Worm (Caenorhabditis elegans) whole organism, late embryonic: ENCODE results near the gene gpa-7.

Experiments
- F13H6.1 ChIP-seq: sonication (generic microtip); optimal IDR thresholded peaks from 2 replicates; lab custom pipeline; 2016; ENCODE audit warnings: missing genetic modification characterization, missing compliant biosample characterization
- ahr-1 ChIP-seq: sonication (generic microtip); optimal IDR thresholded peaks from 2 replicates; lab custom pipeline; 2016; ENCODE audit warnings: missing genetic modification characterization, missing compliant biosample characterization
- ama-1 ChIP-seq: fragments of 150-350 bp; optimal IDR thresholded peaks from 2 replicates; lab custom pipeline; 2014
- ceh-14 ChIP-seq: sonication (generic microtip); optimal IDR thresholded peaks from 2 replicates; lab custom pipeline; 2016; ENCODE audit warnings: missing genotype, missing genetic modification characterization, missing compliant biosample characterization
- ceh-48 ChIP-seq: sonication (generic microtip); optimal IDR thresholded peaks from 2 replicates; lab custom pipeline; 2016; ENCODE audit warnings: missing genetic modification characterization, inconsistent platforms, missing compliant biosample characterization
- elt-4 ChIP-seq: sonication (generic microtip); optimal IDR thresholded peaks from 2 replicates; lab custom pipeline; 2016; ENCODE audit warnings: missing genetic modification characterization, missing compliant biosample characterization
- fkh-10 ChIP-seq: fragments of 150-350 bp; optimal IDR thresholded peaks from 2 replicates; lab custom pipeline; 2014; ENCODE audit warnings: missing biosample characterization, missing genetic modification reagents, missing genetic modification characterization
- hlh-13 ChIP-seq: fragments of 200-800 bp; sonication (Bioruptor generic); optimal IDR thresholded peaks from 2 replicates; lab custom pipeline; 2018; ENCODE audit warnings: mild to moderate bottlenecking, missing genetic modification characterization, missing compliant biosample characterization
- lim-6 ChIP-seq: sonication (generic microtip); optimal IDR thresholded peaks from 2 replicates; lab custom pipeline; 2016; ENCODE audit warnings: missing genetic modification characterization, missing compliant biosample characterization
- nhr-11 ChIP-seq: fragments of 150-350 bp; optimal IDR thresholded peaks from 2 replicates; lab custom pipeline; 2014; ENCODE audit warnings: missing biosample characterization, missing genetic modification characterization
- pros-1 ChIP-seq: fragments of 150-350 bp; optimal IDR thresholded peaks from 2 replicates; lab custom pipeline; 2014; ENCODE audit warnings: missing biosample characterization, missing genetic modification reagents, missing genetic modification characterization
- sox-4 ChIP-seq: sonication (generic microtip); optimal IDR thresholded peaks from 2 replicates; lab custom pipeline; 2017; ENCODE audit warnings: mild to moderate bottlenecking, missing genetic modification characterization, inconsistent platforms, missing compliant biosample characterization

ce11 chrIV:10394858-10395257 is 8.9 kb upstream of the gpa-7 start, which contains the start of gene R10H10.4:
- TF ChIP-seq nhr-11 (no peak), pros-1 (tag; lab: Kevin White, UChicago) (no peak), elt-4 (tag; lab: Kevin White, UChicago) (no peak), lim-6 (no peak), ceh-48 (tag; lab: Kevin White, UChicago) (no peak), hlh-13 (GFP tag; lab: Kevin White, UChicago) (no peak), ama-1 (no peak), ahr-1 (tag; lab: Kevin White, UChicago) (no peak), sox-4 (tag; lab: Kevin White, UChicago) (no peak), ceh-14 (tag; lab: Kevin White, UChicago) (no peak), F13H6.1 (tag; lab: Kevin White, UChicago) (no peak), fkh-10 (GFP tag; lab: Kevin White, UChicago) (no peak)
